Worm (Caenorhabditis elegans): ENCODE data around the gene cup-5.

The cup-5 gene

DNA sequence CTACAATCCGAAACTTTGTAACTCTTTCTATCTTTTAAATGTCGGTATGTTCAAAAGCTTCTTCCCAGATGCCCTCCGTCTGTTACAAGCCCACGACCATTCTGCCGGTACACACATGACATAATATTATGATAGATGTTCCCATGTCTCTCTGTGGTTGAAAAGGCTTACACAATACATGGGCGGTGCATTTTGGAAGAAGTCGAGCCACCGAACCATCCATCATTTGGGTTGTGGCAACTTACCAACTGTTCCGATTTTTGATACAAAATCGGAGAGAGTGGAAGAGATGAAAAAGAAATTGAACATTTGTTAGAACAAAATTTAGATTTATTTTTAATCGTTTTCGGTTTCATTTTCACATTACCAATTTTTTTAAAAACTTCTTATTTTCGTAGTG is 35.0 kb upstream of the cup-5 start (continued):
- TF ChIP-seq gei-8 (GFP tag; optimal IDR thresholded peaks at IDR 0.05) (no peak), nhr-11 (tag; optimal IDR thresholded peaks at IDR 0.05) (peak; percentile 44), nhr-237 (tag; optimal IDR thresholded peaks at IDR 0.05) (no peak), daf-16 (GFP tag; optimal IDR thresholded peaks at IDR 0.05) (peak in 1 of 2 experiments; percentile 15), daf-16 (tag; optimal IDR thresholded peaks at IDR 0.05) (no peak), spr-3 (GFP tag; optimal IDR thresholded peaks at IDR 0.05) (no peak), lin-39 (tag; optimal IDR thresholded peaks at IDR 0.05) (no peak), fkh-10 (GFP tag; optimal IDR thresholded peaks at IDR 0.05) (no peak), ceh-32 (tag; optimal IDR thresholded peaks at IDR 0.05; ENCODE audit: poor library complexity) (no peak), ztf-7 (tag; optimal IDR thresholded peaks at IDR 0.05) (no peak), aly-2 (tag; optimal IDR thresholded peaks at IDR 0.05) (no peak), zip-2 (tag; optimal IDR thresholded peaks at IDR 0.05) (no peak), ceh-20 (GFP tag; IDR thresholded peaks at IDR 0.05) (0 out of 2 replicates have a peak, but pooled peaks have one; percentile 40), nhr-41 (GFP tag; IDR thresholded peaks at IDR 0.05) (no peak), egl-43 (GFP tag; IDR thresholded peaks at IDR 0.05) (no peak), set-16 (GFP tag; IDR thresholded peaks at IDR 0.05) (no peak), unc-62 (GFP tag; optimal IDR thresholded peaks at IDR 0.05 in 1 of 2) (peak in 1 of 2 experiments; percentile 81), unc-62 (tag; optimal IDR thresholded peaks at IDR 0.05) (no peak)

DNA sequence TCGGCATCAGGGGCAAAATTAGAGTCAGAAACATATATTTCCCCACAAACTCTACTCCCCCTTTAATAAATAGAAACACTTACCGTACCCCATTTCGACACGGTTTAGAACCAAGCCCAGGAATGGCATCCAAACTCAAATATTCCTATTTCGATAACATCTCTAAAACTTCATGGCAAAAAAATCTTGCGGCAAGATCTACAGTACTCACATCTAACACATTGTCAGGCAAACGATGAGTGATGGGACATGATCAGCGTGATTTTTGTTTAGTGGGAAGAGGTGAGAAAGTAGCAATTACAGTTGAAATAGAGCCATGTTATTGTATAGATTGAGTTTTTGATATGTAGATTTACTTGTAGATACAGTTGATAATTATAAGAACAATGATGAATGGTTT is 33.0 kb upstream of the cup-5 start:
- TF ChIP-seq nhr-111 (GFP tag; optimal IDR thresholded peaks at IDR 0.05) (no peak), snpc-4 (tag; optimal IDR thresholded peaks at IDR 0.05) (no peak), lin-39 (tag; optimal IDR thresholded peaks at IDR 0.05) (no peak), ceh-20 (GFP tag; IDR thresholded peaks at IDR 0.05) (no peak), nhr-11 (tag; optimal IDR thresholded peaks at IDR 0.05) (no peak), mdl-1 (tag; optimal IDR thresholded peaks at IDR 0.05) (no peak), sdz-12 (GFP tag; optimal IDR thresholded peaks at IDR 0.05) (no peak), zip-11 (GFP tag; IDR thresholded peaks at IDR 0.05) (no peak), madf-9 (GFP tag; conservative IDR thresholded peaks at IDR 0.05) (no peak), nhr-48 (tag; optimal IDR thresholded peaks at IDR 0.05) (no peak), unc-39 (tag; optimal IDR thresholded peaks at IDR 0.05) (no peak), jun-1 (tag; optimal IDR thresholded peaks at IDR 0.05) (no peak), zfp-2 (tag; optimal IDR thresholded peaks at IDR 0.05) (no peak), nhr-6 (tag; optimal IDR thresholded peaks at IDR 0.05) (no peak), arid-1 (GFP tag; conservative IDR thresholded peaks at IDR 0.05) (no peak), egl-27 (tag; optimal IDR thresholded peaks at IDR 0.05) (no peak), nhr-28 (tag; optimal IDR thresholded peaks at IDR 0.05) (no peak), hlh-30 (tag; optimal IDR thresholded peaks at IDR 0.05; ENCODE audit: insufficient read depth) (no peak), mep-1 (tag; optimal IDR thresholded peaks at IDR 0.05) (no peak)

DNA sequence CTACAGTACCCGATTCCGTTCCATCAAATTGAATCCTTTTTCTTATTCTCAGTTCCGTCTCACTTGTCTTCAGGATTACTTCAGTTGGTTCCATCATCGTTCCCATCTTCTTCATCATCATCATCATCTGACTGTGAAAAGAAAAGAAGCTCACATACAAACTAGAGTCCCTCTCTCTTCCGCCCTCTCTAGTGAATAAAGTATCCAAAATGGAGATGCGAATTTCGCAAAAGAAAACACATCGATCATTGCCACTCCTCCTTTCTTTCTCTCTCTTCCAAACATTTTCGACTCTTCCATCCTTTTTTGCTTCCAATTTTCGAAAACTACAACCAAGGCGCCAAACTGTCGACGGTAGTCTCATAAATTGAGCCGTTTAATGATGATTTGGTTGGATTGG is 31.1 kb upstream of the cup-5 start:
- no peak for TF ChIP-seq Y105C5A.15 (GFP tag; IDR thresholded peaks at IDR 0.05)
- no peak for TF ChIP-seq saeg-2 (GFP tag; IDR thresholded peaks at IDR 0.05)
- TF ChIP-seq D1046.2 (GFP tag; IDR thresholded peaks at IDR 0.05) = no peak
- TF ChIP-seq arid-1 (GFP tag; conservative IDR thresholded peaks at IDR 0.05) = no peak
- TF ChIP-seq lsy-2 (tag; optimal IDR thresholded peaks at IDR 0.05) = peak in 1 of 2 experiments; percentile 13
- no peak for TF ChIP-seq dmd-6 (GFP tag; IDR thresholded peaks at IDR 0.05)
- TF ChIP-seq ceh-44 (GFP tag; IDR thresholded peaks at IDR 0.05) = no peak
- TF ChIP-seq hif-1 (tag; optimal IDR thresholded peaks at IDR 0.05) = no peak
- peak in 1 of 2 experiments; percentile 99 for TF ChIP-seq unc-62 (GFP tag; optimal IDR thresholded peaks at IDR 0.05 in 1 of 2)
- no peak for TF ChIP-seq unc-62 (tag; optimal IDR thresholded peaks at IDR 0.05)
